Fruit fly (Drosophila melanogaster) whole organism, prepupa: ENCODE measurements around the gene Tmx3.
A peak's percentile ranks its signal among the peaks of the same experiment; 100 is the strongest.

Source experiments
- Blimp-1 ChIP-seq: fragments of 200-800 bp; sonication (Bioruptor generic); optimal IDR thresholded peaks from 3 replicates; lab custom pipeline; 2017; ENCODE audit warnings: missing biosample characterization, missing genetic modification characterization, mild to moderate bottlenecking, moderate library complexity, missing genetic modification reagents
- CG10631 ChIP-seq: fragments of 200-800 bp; sonication (Bioruptor generic); optimal IDR thresholded peaks from 2 replicates; lab custom pipeline; 2016; ENCODE audit warnings: missing biosample characterization, missing genetic modification characterization
- CG10669 ChIP-seq: fragments of 200-800 bp; sonication (Bioruptor generic); optimal IDR thresholded peaks from 3 replicates; lab custom pipeline; 2018; ENCODE audit warnings: missing biosample characterization, mild to moderate bottlenecking, missing genetic modification characterization, moderate library complexity
- CG11762 ChIP-seq: fragments of 200-800 bp; sonication (Bioruptor generic); optimal IDR thresholded peaks from 3 replicates; lab custom pipeline; 2016; ENCODE audit warnings: missing biosample characterization, missing genetic modification characterization; ENCODE audit not compliant: insufficient read depth
- CG11902 ChIP-seq: fragments of 200-800 bp; sonication (Bioruptor generic); optimal IDR thresholded peaks from 3 replicates; lab custom pipeline; 2016; ENCODE audit warnings: missing biosample characterization, missing genetic modification characterization
- CG16779 ChIP-seq: fragments of 200-800 bp; sonication (Bioruptor generic); optimal IDR thresholded peaks from 3 replicates; lab custom pipeline; 2017; ENCODE audit warnings: missing biosample characterization, mild to moderate bottlenecking, missing genetic modification characterization
- CG3032 ChIP-seq: fragments of 200-800 bp; optimal IDR thresholded peaks from 2 replicates; lab custom pipeline; 2019; ENCODE audit warnings: missing biosample characterization, mild to moderate bottlenecking, missing genetic modification characterization, moderate library complexity
- CG31627 ChIP-seq: fragments of 200-800 bp; sonication (Bioruptor generic); optimal IDR thresholded peaks from 3 replicates; lab custom pipeline; 2016; ENCODE audit warnings: missing biosample characterization, missing genetic modification characterization
- CG32006 ChIP-seq: fragments of 200-800 bp; sonication (Bioruptor generic); optimal IDR thresholded peaks from 3 replicates; lab custom pipeline; 2017; ENCODE audit warnings: missing biosample characterization, mild to moderate bottlenecking, missing genetic modification characterization
- CG34406 ChIP-seq: fragments of 200-800 bp; sonication (Bioruptor generic); optimal IDR thresholded peaks from 3 replicates; lab custom pipeline; 2016; ENCODE audit warnings: missing biosample characterization, missing genetic modification characterization
- CG3919 ChIP-seq: fragments of 200-800 bp; sonication (Bioruptor generic); optimal IDR thresholded peaks from 3 replicates; lab custom pipeline; 2016; ENCODE audit warnings: missing biosample characterization, missing genetic modification characterization
- CG6163 ChIP-seq: fragments of 200-800 bp; sonication (Bioruptor generic); IDR thresholded peaks from 3 replicates; pipeline ENCODE4 v1.3.6; 2022; ENCODE audit warnings: missing biosample characterization, missing genetic modification characterization
- CG6276 ChIP-seq: fragments of 200-800 bp; sonication (Bioruptor generic); optimal IDR thresholded peaks from 2 replicates; lab custom pipeline; 2017; ENCODE audit warnings: missing biosample characterization, mild to moderate bottlenecking, missing genetic modification characterization
- CG6792 ChIP-seq: fragments of 200-800 bp; sonication (Bioruptor generic); optimal IDR thresholded peaks from 3 replicates; lab custom pipeline; 2016; ENCODE audit warnings: missing biosample characterization, missing genetic modification characterization
- CG6808 ChIP-seq: fragments of 200-800 bp; sonication (Bioruptor generic); optimal IDR thresholded peaks from 3 replicates; lab custom pipeline; 2017; ENCODE audit warnings: missing biosample characterization, missing genetic modification characterization, mild to moderate bottlenecking, moderate library complexity, missing genetic modification reagents
- CG6854 ChIP-seq: fragments of 200-800 bp; sonication (Bioruptor generic); optimal IDR thresholded peaks from 2 replicates; lab custom pipeline; 2017; ENCODE audit warnings: missing biosample characterization, mild to moderate bottlenecking, missing genetic modification characterization
- CG7368 ChIP-seq: fragments of 200-800 bp; sonication (Bioruptor generic); optimal IDR thresholded peaks from 3 replicates; lab custom pipeline; 2016; ENCODE audit warnings: missing biosample characterization, missing genetic modification characterization
- CG8632 ChIP-seq: fragments of 200-800 bp; sonication (Bioruptor generic); optimal IDR thresholded peaks from 3 replicates; lab custom pipeline; 2016; ENCODE audit warnings: missing biosample characterization, missing genetic modification characterization
- Eip75B ChIP-seq: fragments of 200-800 bp; sonication (Bioruptor generic); optimal IDR thresholded peaks from 3 replicates; lab custom pipeline; 2016; ENCODE audit warnings: missing biosample characterization, missing genetic modification characterization
- Ets21C ChIP-seq: fragments of 200-800 bp; sonication (Bioruptor generic); optimal IDR thresholded peaks from 3 replicates; lab custom pipeline; 2016; ENCODE audit warnings: missing biosample characterization, missing genetic modification characterization
- Ets96B ChIP-seq: fragments of 200-800 bp; optimal IDR thresholded peaks from 2 replicates; lab custom pipeline; 2019; ENCODE audit warnings: missing biosample characterization, mild to moderate bottlenecking, missing genetic modification characterization, moderate library complexity
- Hr39 ChIP-seq: fragments of 200-800 bp; sonication (Bioruptor generic); optimal IDR thresholded peaks from 2 replicates; lab custom pipeline; 2016; ENCODE audit warnings: missing biosample characterization, missing genetic modification characterization
- Lpt ChIP-seq: fragments of 200-800 bp; sonication (Bioruptor generic); optimal IDR thresholded peaks from 3 replicates; lab custom pipeline; 2016; ENCODE audit warnings: missing biosample characterization, missing genetic modification characterization
- Met ChIP-seq: fragments of 200-800 bp; sonication (Bioruptor generic); optimal IDR thresholded peaks from 3 replicates; lab custom pipeline; 2016; ENCODE audit warnings: missing biosample characterization, missing genetic modification characterization
- OdsH ChIP-seq: fragments of 200-800 bp; sonication (Bioruptor generic); optimal IDR thresholded peaks from 3 replicates; lab custom pipeline; 2016; ENCODE audit warnings: missing biosample characterization, missing genetic modification characterization
- Smox ChIP-seq: fragments of 200-800 bp; sonication (Bioruptor generic); optimal IDR thresholded peaks from 3 replicates; lab custom pipeline; 2016; ENCODE audit warnings: missing biosample characterization, missing genetic modification characterization
- Sox102F ChIP-seq: fragments of 200-800 bp; sonication (Bioruptor generic); optimal IDR thresholded peaks from 2 replicates; lab custom pipeline; 2016; ENCODE audit warnings: missing biosample characterization, mild to moderate bottlenecking, missing genetic modification characterization
- Sox14 ChIP-seq: fragments of 200-800 bp; sonication (Bioruptor generic); optimal IDR thresholded peaks from 3 replicates; lab custom pipeline; 2016; ENCODE audit warnings: missing biosample characterization, missing genetic modification characterization
- Sox15 ChIP-seq: fragments of 200-800 bp; sonication (Bioruptor generic); optimal IDR thresholded peaks from 3 replicates; lab custom pipeline; 2016; ENCODE audit warnings: missing biosample characterization, missing genetic modification characterization
- acj6 ChIP-seq: fragments of 200-800 bp; sonication (Bioruptor generic); optimal IDR thresholded peaks from 3 replicates; lab custom pipeline; 2016; ENCODE audit warnings: missing biosample characterization, missing genetic modification characterization
- cyc ChIP-seq: fragments of 200-800 bp; sonication (Bioruptor generic); optimal IDR thresholded peaks from 3 replicates; lab custom pipeline; 2016; ENCODE audit warnings: missing biosample characterization, missing genetic modification characterization
- dac ChIP-seq: fragments of 200-800 bp; sonication (Bioruptor generic); optimal IDR thresholded peaks from 2 replicates; lab custom pipeline; 2017; ENCODE audit warnings: missing biosample characterization, mild to moderate bottlenecking, missing genetic modification characterization
- dsx ChIP-seq: fragments of 200-800 bp; optimal IDR thresholded peaks from 3 replicates; lab custom pipeline; 2019; ENCODE audit warnings: missing biosample characterization, mild to moderate bottlenecking, missing genetic modification characterization, moderate library complexity; ENCODE audit not compliant: poor library complexity, severe bottlenecking
- eg ChIP-seq: fragments of 200-800 bp; sonication (Bioruptor generic); IDR thresholded peaks from 3 replicates; pipeline ENCODE4 v1.3.6; 2022; ENCODE audit warnings: missing biosample characterization, missing genetic modification characterization
- esn ChIP-seq: fragments of 200-800 bp; sonication (Bioruptor generic); optimal IDR thresholded peaks from 2 replicates; lab custom pipeline; 2016; ENCODE audit warnings: missing biosample characterization, mild to moderate bottlenecking, missing genetic modification characterization, moderate library complexity
- fd59A ChIP-seq: fragments of 200-800 bp; sonication (Bioruptor generic); optimal IDR thresholded peaks from 2 replicates; lab custom pipeline; 2017; ENCODE audit warnings: missing biosample characterization, mild to moderate bottlenecking, missing genetic modification characterization, missing genetic modification reagents
- fd85E ChIP-seq: fragments of 200-800 bp; sonication (Bioruptor generic); optimal IDR thresholded peaks from 3 replicates; lab custom pipeline; 2016; ENCODE audit warnings: missing biosample characterization, missing genetic modification characterization
- lz ChIP-seq: fragments of 200-800 bp; sonication (Bioruptor generic); optimal IDR thresholded peaks from 3 replicates; lab custom pipeline; 2016; ENCODE audit warnings: missing biosample characterization, missing genetic modification characterization
- net ChIP-seq: fragments of 200-800 bp; sonication (Bioruptor generic); optimal IDR thresholded peaks from 3 replicates; lab custom pipeline; 2016; ENCODE audit warnings: missing biosample characterization, missing genetic modification characterization
- pdm3 ChIP-seq: fragments of 200-800 bp; sonication (Bioruptor generic); optimal IDR thresholded peaks from 3 replicates; lab custom pipeline; 2016; ENCODE audit warnings: missing biosample characterization, missing genetic modification characterization
- salr ChIP-seq, 2 experiments: fragments of 200-800 bp; sonication (Bioruptor generic); optimal IDR thresholded peaks; 3 replicates each; lab custom pipeline; 2016 to 2018; ENCODE audit warnings: missing biosample characterization in 2 of 2, missing genetic modification characterization in 2 of 2, mild to moderate bottlenecking in 1 of 2
- spab ChIP-seq: fragments of 200-800 bp; sonication (Bioruptor generic); optimal IDR thresholded peaks from 2 replicates; lab custom pipeline; 2017; ENCODE audit warnings: missing biosample characterization, mild to moderate bottlenecking, missing genetic modification characterization, missing genetic modification reagents
- ss ChIP-seq, 2 experiments: fragments of 200-800 bp; sonication (Bioruptor generic); optimal IDR thresholded peaks; 2 replicates in 1 of 2; 3 replicates in 1 of 2; lab custom pipeline; 2017 to 2018; ENCODE audit warnings: mild to moderate bottlenecking in 2 of 2, missing biosample characterization in 2 of 2, missing genetic modification characterization in 2 of 2, moderate library complexity in 1 of 2
- svp ChIP-seq: fragments of 200-800 bp; sonication (Bioruptor generic); peaks from one replicate; lab custom pipeline; 2016; ENCODE audit warnings: missing biosample characterization, missing genetic modification characterization
- topi ChIP-seq: fragments of 200-800 bp; sonication (Bioruptor generic); optimal IDR thresholded peaks from 3 replicates; lab custom pipeline; 2016; ENCODE audit warnings: missing biosample characterization, missing genetic modification characterization
- vri ChIP-seq: fragments of 200-800 bp; sonication (Bioruptor generic); optimal IDR thresholded peaks from 3 replicates; lab custom pipeline; 2016; ENCODE audit warnings: missing biosample characterization, mild to moderate bottlenecking, missing genetic modification characterization

Tmx3 gene

DNA sequence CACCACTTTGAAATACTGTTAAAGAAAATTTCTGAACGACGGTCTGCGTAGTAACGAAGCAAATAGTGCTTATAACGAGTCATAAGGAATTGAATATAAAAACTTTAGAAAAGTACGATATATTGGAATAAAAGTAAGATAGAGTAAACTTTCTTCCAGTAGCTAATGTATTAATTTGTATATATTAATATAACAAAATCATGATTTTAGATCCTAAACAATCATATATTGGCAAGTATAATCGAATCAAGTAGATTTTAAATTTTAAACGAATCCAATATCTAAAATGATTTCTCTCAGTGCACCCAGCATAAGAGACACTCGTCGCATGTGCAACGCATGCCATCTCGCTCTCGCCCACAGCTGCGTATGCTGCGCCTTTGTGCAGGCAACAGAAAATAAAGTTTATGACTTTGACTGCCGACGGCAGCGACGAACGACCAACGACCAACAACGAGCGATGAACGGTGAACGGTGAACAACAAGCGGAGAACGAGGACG is 47.5 kb upstream of the Tmx3 start (continued):
- peak; percentile 76 for TF ChIP-seq eg
- TF ChIP-seq Eip75B = peak; percentile 51
- TF ChIP-seq CG11762 (GFP tag; lab: Kevin White, UChicago) = peak; percentile 52
- peak; percentile 50 for TF ChIP-seq Sox14
- peak; percentile 86 to 87 for TF ChIP-seq ss (GFP tag; optimal IDR thresholded peaks at IDR 0.05; lab: Kevin White, UChicago)
- TF ChIP-seq Met (GFP tag; lab: Kevin White, UChicago) = peak; percentile 61
- peak; percentile 68 for TF ChIP-seq CG10631 (GFP tag; lab: Kevin White, UChicago)
- TF ChIP-seq lz (GFP tag; lab: Kevin White, UChicago) = peak; percentile 56
- peak; percentile 76 for TF ChIP-seq CG16779 (tag; lab: Kevin White, UChicago)
- peak; percentile 53 for TF ChIP-seq Sox102F (GFP tag; lab: Kevin White, UChicago)
- peak; percentile 55 for TF ChIP-seq CG6854 (GFP tag; lab: Kevin White, UChicago)
- TF ChIP-seq CG11902 = peak; percentile 64

DNA sequence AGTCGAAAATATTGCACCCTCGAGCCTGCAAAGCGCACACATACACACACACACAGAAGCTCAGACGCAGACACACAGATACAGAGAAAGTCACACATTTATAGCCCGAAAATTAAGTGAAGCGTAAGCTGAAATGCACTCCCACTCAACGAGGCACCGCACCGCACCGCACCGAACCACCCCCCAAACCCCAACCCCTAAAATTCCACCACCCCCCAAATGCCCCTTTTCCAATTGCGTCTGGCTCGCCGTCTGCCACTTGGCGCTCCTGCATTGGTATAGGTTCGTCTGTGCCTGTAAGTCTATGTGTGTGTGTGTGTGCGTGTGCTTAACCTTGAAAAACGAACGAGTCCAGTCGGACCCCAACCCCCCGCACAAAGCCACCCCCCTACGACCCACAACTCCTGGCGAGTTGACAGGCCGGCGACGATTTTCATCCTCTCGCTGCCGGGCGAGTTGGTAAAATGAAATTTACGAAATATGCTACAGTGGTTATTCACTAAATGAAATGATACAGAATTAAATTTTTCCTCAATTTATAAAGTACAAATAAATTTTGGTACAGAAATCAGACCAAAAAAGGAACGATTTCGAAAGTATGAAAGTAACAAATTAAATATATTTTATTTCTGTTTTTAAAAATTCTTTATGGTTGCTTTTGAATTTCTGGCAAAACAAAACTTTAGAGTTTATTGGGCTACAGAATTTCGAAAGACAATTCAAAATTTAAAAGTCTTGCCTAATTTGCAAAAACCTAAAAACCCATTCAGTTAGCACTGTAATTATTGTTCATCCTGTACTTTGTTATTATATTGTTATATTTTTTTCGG is 46.1 kb upstream of the Tmx3 start:
- TF ChIP-seq CG34406 (GFP tag; lab: Kevin White, UChicago) (peak; percentile 57), CG3919 (GFP tag; lab: Kevin White, UChicago) (peak; percentile 32), Met (GFP tag; lab: Kevin White, UChicago) (peak; percentile 76), Ets96B (peak; percentile 33), topi (GFP tag; lab: Kevin White, UChicago) (peak; percentile 75), acj6 (GFP tag; lab: Kevin White, UChicago) (peak; percentile 57), Sox14 (peak; percentile 31), CG6276 (GFP tag; lab: Kevin White, UChicago) (no peak), CG8632 (GFP tag; lab: Kevin White, UChicago) (peak; percentile 69), CG6808 (GFP tag; lab: Kevin White, UChicago) (no peak), dsx (GFP tag; lab: Kevin White, UChicago) (peak; percentile 6), net (GFP tag; lab: Kevin White, UChicago) (peak; percentile 10), spab (GFP tag; lab: Kevin White, UChicago) (peak; percentile 15), esn (GFP tag; lab: Kevin White, UChicago) (peak; percentile 72), CG16779 (tag; lab: Kevin White, UChicago) (no peak), OdsH (peak; percentile 59), Ets21C (GFP tag; lab: Kevin White, UChicago) (peak; percentile 29), pdm3 (GFP tag; lab: Kevin White, UChicago) (peak; percentile 50), salr (GFP tag; optimal IDR thresholded peaks at IDR 0.05; lab: Kevin White, UChicago) (peak in 1 of 2 experiments; percentile 9), Eip75B (peak; percentile 26), CG6163 (GFP tag; lab: Robert Waterston, UW) (no peak), fd85E (GFP tag; lab: Kevin White, UChicago) (no peak), Blimp-1 (GFP tag; lab: Kevin White, UChicago) (no peak), CG6854 (GFP tag; lab: Kevin White, UChicago) (no peak), CG3032 (tag; lab: Kevin White, UChicago) (no peak), Lpt (GFP tag; lab: Kevin White, UChicago) (no peak), CG31627 (GFP tag; lab: Kevin White, UChicago) (peak; percentile 48), CG32006 (no peak), fd59A (GFP tag; lab: Kevin White, UChicago) (peak; percentile 18), CG7368 (GFP tag; lab: Kevin White, UChicago) (no peak), vri (GFP tag; lab: Kevin White, UChicago) (peak; percentile 23), svp (GFP tag; lab: Kevin White, UChicago) (peak; percentile 89), Sox15 (peak; percentile 42), Hr39 (GFP tag; lab: Kevin White, UChicago) (peak; percentile 54), ss (GFP tag; optimal IDR thresholded peaks at IDR 0.05; lab: Kevin White, UChicago) (peak in 1 of 2 experiments; percentile 14), CG6792 (peak; percentile 18), CG11902 (no peak), Sox102F (GFP tag; lab: Kevin White, UChicago) (peak; percentile 62), cyc (GFP tag; lab: Kevin White, UChicago) (peak; percentile 63), CG10669 (GFP tag; lab: Kevin White, UChicago) (peak; percentile 37), Smox (peak; percentile 65), lz (GFP tag; lab: Kevin White, UChicago) (peak; percentile 34), dac (no peak)
